Worm (Caenorhabditis elegans) whole organism, L1 larva: Measurements from ENCODE around the gene his-73.
A peak's percentile ranks its signal among the peaks of the same experiment; 100 is the strongest.

Experiments
- C04F5.9 ChIP-seq: sonication (generic microtip); optimal IDR thresholded peaks from 2 replicates; lab custom pipeline; 2016; ENCODE audit warnings: missing genetic modification characterization, missing compliant biosample characterization
- C16A3.4 ChIP-seq: fragments of 150-350 bp; optimal IDR thresholded peaks from 2 replicates; lab custom pipeline; 2014; ENCODE audit warnings: missing biosample characterization, missing genetic modification characterization
- C34B4.2 ChIP-seq: sonication (generic microtip); optimal IDR thresholded peaks from 2 replicates; lab custom pipeline; 2017; ENCODE audit warnings: mild to moderate bottlenecking, missing genetic modification characterization, missing compliant biosample characterization
- aha-1 ChIP-seq: fragments of 150-350 bp; optimal IDR thresholded peaks from 2 replicates; lab custom pipeline; 2014; ENCODE audit warnings: missing biosample characterization, missing genetic modification characterization
- alr-1 ChIP-seq: fragments of 200-800 bp; sonication (Bioruptor generic); optimal IDR thresholded peaks from 2 replicates; lab custom pipeline; 2018; ENCODE audit warnings: borderline replicate concordance, mild to moderate bottlenecking, missing genetic modification characterization, missing compliant biosample characterization
- aly-2 ChIP-seq: fragments of 150-350 bp; optimal IDR thresholded peaks from 2 replicates; lab custom pipeline; 2014; ENCODE audit warnings: missing biosample characterization, missing genetic modification characterization
- ama-1 ChIP-seq: fragments of 150-350 bp; optimal IDR thresholded peaks from 2 replicates; lab custom pipeline; 2014
- blmp-1 ChIP-seq: fragments of 150-350 bp; optimal IDR thresholded peaks from 2 replicates; lab custom pipeline; 2014; ENCODE audit warnings: missing biosample characterization, missing genetic modification characterization
- ceh-8 ChIP-seq: fragments of 200-800 bp; sonication (Bioruptor generic); optimal IDR thresholded peaks from 2 replicates; lab custom pipeline; 2018; ENCODE audit warnings: mild to moderate bottlenecking, missing genetic modification characterization, moderate library complexity, missing compliant biosample characterization
- ceh-82 ChIP-seq, 3 experiments: fragments of 150-350 bp in 1 of 3; sonication (generic microtip) in 2 of 3; optimal IDR thresholded peaks; 2 replicates each; lab custom pipeline; 2014 to 2017; ENCODE audit warnings: missing biosample characterization in 3 of 3, missing genetic modification characterization in 3 of 3
- ceh-88 ChIP-seq: fragments of 200-800 bp; sonication (Bioruptor generic); IDR thresholded peaks from 2 replicates; pipeline ENCODE4 v1.3.6; 2022; ENCODE audit warnings: missing genetic modification characterization, missing compliant biosample characterization
- ces-1 ChIP-seq: fragments of 150-350 bp; optimal IDR thresholded peaks from 2 replicates; lab custom pipeline; 2014; ENCODE audit warnings: missing biosample characterization, missing genetic modification reagents, missing genetic modification characterization
- efl-1 ChIP-seq, 4 experiments: fragments of 150-350 bp; optimal IDR thresholded peaks in 3 of 4; peaks in 1 of 4; 1 replicate in 1 of 4; 2 replicates in 3 of 4; lab custom pipeline; 2014; ENCODE audit warnings: missing biosample characterization in 2 of 4, missing genetic modification characterization in 2 of 4, missing genetic modification reagents in 2 of 4
- efl-3 ChIP-seq: fragments of 200-800 bp; sonication (Bioruptor generic); optimal IDR thresholded peaks from 2 replicates; lab custom pipeline; 2018; ENCODE audit warnings: mild to moderate bottlenecking, missing genetic modification characterization, missing compliant biosample characterization
- elt-2 ChIP-seq: sonication (generic microtip); optimal IDR thresholded peaks from 2 replicates; lab custom pipeline; 2016; ENCODE audit warnings: missing genetic modification characterization, mild to moderate bottlenecking, inconsistent platforms, missing compliant biosample characterization, missing genetic modification reagents
- ets-5 ChIP-seq: fragments of 200-800 bp; sonication (Bioruptor generic); IDR thresholded peaks from 2 replicates; pipeline ENCODE4 v1.3.6; 2022; ENCODE audit warnings: missing genetic modification characterization, missing compliant biosample characterization
- fkh-8 ChIP-seq: sonication (generic microtip); optimal IDR thresholded peaks from 2 replicates; lab custom pipeline; 2016; ENCODE audit warnings: mild to moderate bottlenecking, missing genetic modification characterization, missing compliant biosample characterization
- fos-1 ChIP-seq: fragments of 150-350 bp; optimal IDR thresholded peaks from 2 replicates; lab custom pipeline; 2014; ENCODE audit warnings: missing biosample characterization, missing genetic modification characterization
- hlh-17 ChIP-seq: fragments of 200-800 bp; sonication (Bioruptor generic); optimal IDR thresholded peaks from 2 replicates; lab custom pipeline; 2018; ENCODE audit warnings: missing genetic modification characterization, mild to moderate bottlenecking, missing compliant biosample characterization, moderate library complexity, borderline replicate concordance
- irx-1 ChIP-seq: sonication (generic microtip); optimal IDR thresholded peaks from 2 replicates; lab custom pipeline; 2016; ENCODE audit warnings: missing genetic modification characterization, missing compliant biosample characterization
- lin-13 ChIP-seq: fragments of 150-350 bp; optimal IDR thresholded peaks from 2 replicates; lab custom pipeline; 2014; ENCODE audit warnings: missing biosample characterization, missing genetic modification reagents, missing genetic modification characterization
- lin-14 ChIP-seq: fragments of 200-800 bp; sonication (Bioruptor generic); optimal IDR thresholded peaks from 2 replicates; lab custom pipeline; 2018; ENCODE audit warnings: mild to moderate bottlenecking, missing genetic modification characterization, moderate library complexity, missing compliant biosample characterization
- lin-39 ChIP-seq: fragments of 150-350 bp; optimal IDR thresholded peaks from 2 replicates; lab custom pipeline; 2014; ENCODE audit warnings: missing biosample characterization, missing genetic modification reagents, missing genetic modification characterization
- lir-3 ChIP-seq: sonication (generic microtip); optimal IDR thresholded peaks from 2 replicates; lab custom pipeline; 2016; ENCODE audit warnings: mild to moderate bottlenecking, missing genetic modification characterization, moderate library complexity, missing compliant biosample characterization; ENCODE audit not compliant: poor library complexity
- lsy-2 ChIP-seq, 2 experiments: fragments of 150-350 bp; optimal IDR thresholded peaks; 2 replicates each; lab custom pipeline; 2014; ENCODE audit warnings: missing biosample characterization in 2 of 2, missing genetic modification characterization in 2 of 2
- mab-9 ChIP-seq: fragments of 200-800 bp; sonication (Bioruptor generic); IDR thresholded peaks from 2 replicates; pipeline ENCODE4 v1.3.6; 2022; ENCODE audit warnings: missing genetic modification reagents, missing genetic modification characterization, missing compliant biosample characterization
- mdl-1 ChIP-seq, 2 experiments: fragments of 150-350 bp; optimal IDR thresholded peaks; 2 replicates each; lab custom pipeline; 2014 to 2017; ENCODE audit warnings: missing biosample characterization in 2 of 2, missing genetic modification characterization in 2 of 2, inconsistent platforms in 1 of 2
- mep-1 ChIP-seq: fragments of 150-350 bp; optimal IDR thresholded peaks from 2 replicates; lab custom pipeline; 2014; ENCODE audit warnings: missing biosample characterization, missing genetic modification characterization
- nhr-11 ChIP-seq: fragments of 150-350 bp; optimal IDR thresholded peaks from 2 replicates; lab custom pipeline; 2014; ENCODE audit warnings: missing biosample characterization, missing genetic modification characterization
- nhr-12 ChIP-seq: sonication (generic microtip); optimal IDR thresholded peaks from 2 replicates; lab custom pipeline; 2017; ENCODE audit warnings: missing biosample characterization, missing genetic modification characterization
- nhr-19 ChIP-seq: fragments of 200-800 bp; sonication (Bioruptor generic); conservative IDR thresholded peaks from 2 replicates; pipeline ENCODE4 v1.3.6; 2022; ENCODE audit warnings: missing genetic modification characterization, missing compliant biosample characterization
- nhr-237 ChIP-seq: fragments of 150-350 bp; optimal IDR thresholded peaks from 2 replicates; lab custom pipeline; 2014; ENCODE audit warnings: missing biosample characterization, missing genetic modification characterization
- nhr-28 ChIP-seq: fragments of 150-350 bp; optimal IDR thresholded peaks from 2 replicates; lab custom pipeline; 2014; ENCODE audit warnings: missing biosample characterization, missing genetic modification characterization
- nhr-71 ChIP-seq: sonication (generic microtip); optimal IDR thresholded peaks from 2 replicates; lab custom pipeline; 2016; ENCODE audit warnings: mild to moderate bottlenecking, missing genetic modification characterization, moderate library complexity, missing compliant biosample characterization
- nhr-76 ChIP-seq: sonication (generic microtip); optimal IDR thresholded peaks from 2 replicates; lab custom pipeline; 2017; ENCODE audit warnings: missing biosample characterization, missing genetic modification characterization
- nhr-77 ChIP-seq: fragments of 150-350 bp; optimal IDR thresholded peaks from 2 replicates; lab custom pipeline; 2014; ENCODE audit warnings: missing biosample characterization, missing genetic modification characterization
- nhr-84 ChIP-seq: sonication (generic microtip); optimal IDR thresholded peaks from 2 replicates; lab custom pipeline; 2017; ENCODE audit warnings: missing biosample characterization, missing genetic modification characterization
- pag-3 ChIP-seq: sonication (generic microtip); optimal IDR thresholded peaks from 2 replicates; lab custom pipeline; 2017; ENCODE audit warnings: missing genetic modification characterization, mild to moderate bottlenecking, missing compliant biosample characterization, antibody characterized with exemption, borderline replicate concordance; ENCODE audit not compliant: insufficient read depth
- pax-3 ChIP-seq: fragments of 200-800 bp; sonication (Bioruptor generic); optimal IDR thresholded peaks from 2 replicates; lab custom pipeline; 2018; ENCODE audit warnings: mild to moderate bottlenecking, missing genetic modification characterization, moderate library complexity, missing compliant biosample characterization
- rnt-1 ChIP-seq: sonication (generic microtip); optimal IDR thresholded peaks from 2 replicates; lab custom pipeline; 2016; ENCODE audit warnings: mild to moderate bottlenecking, missing genetic modification characterization, moderate library complexity, missing compliant biosample characterization
- snu-23 ChIP-seq: sonication (generic microtip); optimal IDR thresholded peaks from 2 replicates; lab custom pipeline; 2016; ENCODE audit warnings: missing genetic modification characterization, missing compliant biosample characterization
- sptf-1 ChIP-seq: fragments of 150-350 bp; optimal IDR thresholded peaks from 2 replicates; lab custom pipeline; 2014; ENCODE audit warnings: missing biosample characterization, missing genetic modification characterization
- sup-37 ChIP-seq: fragments of 200-800 bp; sonication (Bioruptor generic); optimal IDR thresholded peaks from 2 replicates; lab custom pipeline; 2018; ENCODE audit warnings: mild to moderate bottlenecking, missing genetic modification characterization, missing compliant biosample characterization
- tbx-2 ChIP-seq: sonication (generic microtip); optimal IDR thresholded peaks from 2 replicates; lab custom pipeline; 2016; ENCODE audit warnings: missing genetic modification characterization, missing compliant biosample characterization
- tlp-1 ChIP-seq: fragments of 150-350 bp; optimal IDR thresholded peaks from 2 replicates; lab custom pipeline; 2014; ENCODE audit warnings: missing biosample characterization, missing genetic modification characterization
- unc-130 ChIP-seq: fragments of 150-350 bp; optimal IDR thresholded peaks from 2 replicates; lab custom pipeline; 2017; ENCODE audit warnings: missing biosample characterization, missing genetic modification characterization, inconsistent platforms
- unc-30 ChIP-seq: sonication (generic microtip); optimal IDR thresholded peaks from 2 replicates; lab custom pipeline; 2017; ENCODE audit warnings: missing biosample characterization, missing genetic modification characterization
- unc-62 ChIP-seq: fragments of 150-350 bp; optimal IDR thresholded peaks from 2 replicates; lab custom pipeline; 2014; ENCODE audit warnings: missing biosample characterization, missing genetic modification reagents, missing genetic modification characterization
- unc-86 ChIP-seq: sonication (generic microtip); optimal IDR thresholded peaks from 2 replicates; lab custom pipeline; 2016; ENCODE audit warnings: missing genetic modification characterization, missing compliant biosample characterization
- unc-98 ChIP-seq: fragments of 200-800 bp; sonication (Bioruptor generic); IDR thresholded peaks from 2 replicates; pipeline ENCODE4 v1.3.6; 2022; ENCODE audit warnings: missing genetic modification characterization, missing compliant biosample characterization
- vab-15 ChIP-seq: sonication (generic microtip); optimal IDR thresholded peaks from 2 replicates; lab custom pipeline; 2017; ENCODE audit warnings: missing genotype, mild to moderate bottlenecking, missing genetic modification characterization, missing compliant biosample characterization
- xbp-1 ChIP-seq: sonication (generic microtip); optimal IDR thresholded peaks from 2 replicates; lab custom pipeline; 2016; ENCODE audit warnings: missing genetic modification characterization, missing compliant biosample characterization
- zag-1 ChIP-seq: fragments of 150-350 bp; optimal IDR thresholded peaks from 2 replicates; lab custom pipeline; 2014; ENCODE audit warnings: missing biosample characterization, missing genetic modification characterization
- ztf-11 ChIP-seq, 2 experiments: sonication (generic microtip); optimal IDR thresholded peaks; 2 replicates each; lab custom pipeline; 2016 to 2017; ENCODE audit warnings: missing genetic modification characterization in 2 of 2, missing biosample characterization in 1 of 2, missing compliant biosample characterization in 1 of 2

The his-73 gene

ce11 chrII:13187188-13187587 is 3.7 kb downstream of the his-73 start, which contains the start of gene mecr-1 (continued):
- TF ChIP-seq efl-1 (optimal IDR thresholded peaks at IDR 0.05; lab: Kevin White, UChicago) (peak; percentile 61 to 69), efl-1 (GFP tag; optimal IDR thresholded peaks at IDR 0.05 in 1 of 2; lab: Kevin White, UChicago) (peak; percentile 67 to 96), ceh-82 (tag; optimal IDR thresholded peaks at IDR 0.05; lab: Kevin White, UChicago) (peak in 2 of 3 experiments; percentile 23 to 36), hlh-17 (GFP tag; lab: Kevin White, UChicago) (no peak), ceh-88 (GFP tag; lab: Robert Waterston, UW) (no peak), nhr-76 (tag; lab: Kevin White, UChicago) (no peak), tlp-1 (no peak), unc-98 (no peak), ces-1 (GFP tag; lab: Kevin White, UChicago) (no peak), C04F5.9 (tag; lab: Kevin White, UChicago) (no peak), vab-15 (tag; lab: Kevin White, UChicago) (no peak), rnt-1 (peak; percentile 33), irx-1 (tag; lab: Kevin White, UChicago) (peak; percentile 18), aly-2 (no peak), unc-62 (no peak), lin-14 (no peak), lsy-2 (tag; optimal IDR thresholded peaks at IDR 0.05; lab: Kevin White, UChicago) (peak; percentile 48 to 73), nhr-77 (tag; lab: Kevin White, UChicago) (no peak), pag-3 (tag; lab: Kevin White, UChicago) (no peak), lin-13 (GFP tag; lab: Kevin White, UChicago) (peak; percentile 17), xbp-1 (tag; lab: Kevin White, UChicago) (no peak), lir-3 (tag; lab: Kevin White, UChicago) (no peak), fos-1 (tag; lab: Kevin White, UChicago) (no peak), unc-30 (no peak), nhr-28 (tag; lab: Kevin White, UChicago) (no peak), pax-3 (no peak), efl-3 (GFP tag; lab: Kevin White, UChicago) (no peak), C34B4.2 (tag; lab: Kevin White, UChicago) (no peak), lin-39 (tag; lab: Kevin White, UChicago) (no peak), fkh-8 (tag; lab: Kevin White, UChicago) (peak; percentile 15), mdl-1 (tag; optimal IDR thresholded peaks at IDR 0.05; lab: Kevin White, UChicago) (no peak), alr-1 (tag; lab: Kevin White, UChicago) (no peak), nhr-237 (no peak), mab-9 (no peak), nhr-12 (tag; lab: Kevin White, UChicago) (no peak), sptf-1 (tag; lab: Kevin White, UChicago) (no peak), tbx-2 (tag; lab: Kevin White, UChicago) (peak; percentile 51), zag-1 (no peak), unc-130 (tag; lab: Kevin White, UChicago) (no peak), nhr-19 (no peak), mep-1 (tag; lab: Kevin White, UChicago) (no peak), C16A3.4 (tag; lab: Kevin White, UChicago) (no peak), unc-86 (tag; lab: Kevin White, UChicago) (no peak), ama-1 (lab: Kevin White, UChicago) (no peak), nhr-71 (tag; lab: Kevin White, UChicago) (peak; percentile 64), nhr-11 (tag; lab: Kevin White, UChicago) (no peak), ceh-8 (GFP tag; lab: Kevin White, UChicago) (no peak), sup-37 (GFP tag; lab: Kevin White, UChicago) (no peak), blmp-1 (tag; lab: Kevin White, UChicago) (no peak), ets-5 (no peak), elt-2 (no peak), aha-1 (tag; lab: Kevin White, UChicago) (no peak), ztf-11 (tag; optimal IDR thresholded peaks at IDR 0.05; lab: Kevin White, UChicago) (no peak), snu-23 (GFP tag; lab: Kevin White, UChicago) (peak; percentile 63), nhr-84 (no peak)
